Worm (Caenorhabditis elegans): Measurements from ENCODE around the gene C01G5.25.

ce11 chrIV:6560434-6560833 is 18.9 kb downstream of the C01G5.25 start, which contains the start of gene best-9:
- TF ChIP-seq cog-1 (tag; optimal IDR thresholded peaks at IDR 0.05) = no peak
- no peak for TF ChIP-seq flt-1 (GFP tag; IDR thresholded peaks at IDR 0.05)
